Worm (Caenorhabditis elegans) whole organism, L4/young adult: ENCODE results near the gene btb-19.

Source experiments
- W03F9.2 ChIP-seq: fragments of 150-350 bp; optimal IDR thresholded peaks from 2 replicates; lab custom pipeline; 2014; ENCODE audit warnings: missing biosample characterization, missing genetic modification characterization
- dao-5 ChIP-seq: sonication (generic microtip); optimal IDR thresholded peaks from 2 replicates; lab custom pipeline; 2016; ENCODE audit warnings: missing genotype, missing genetic modification characterization, moderate library complexity, missing compliant biosample characterization
- him-1 ChIP-seq: sonication (generic microtip); optimal IDR thresholded peaks from 2 replicates; lab custom pipeline; 2016; ENCODE audit warnings: missing genotype, missing genetic modification reagents, missing genetic modification characterization, missing compliant biosample characterization

DNA sequence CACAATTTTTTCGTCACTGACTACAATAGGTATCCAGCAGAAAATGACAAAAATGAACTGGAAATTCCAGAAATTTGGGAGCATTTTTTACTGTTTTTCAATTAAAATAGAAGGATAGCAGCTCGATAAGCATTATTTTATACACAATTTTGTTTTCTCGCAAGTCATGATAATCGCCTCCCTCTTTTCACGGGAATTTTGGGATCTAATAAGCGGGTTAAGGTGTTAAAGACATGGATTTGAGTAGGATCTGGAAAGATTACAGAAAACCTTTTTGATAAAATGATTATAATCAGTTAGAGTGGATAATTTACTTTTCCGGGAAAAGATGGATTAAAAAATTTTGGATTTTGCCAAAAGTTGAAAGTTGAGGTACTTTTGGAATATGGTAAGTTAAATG, 26.8 kb upstream of the btb-19 start, which contains the start of gene gcy-29:
- no peak for TF ChIP-seq him-1
- no peak for TF ChIP-seq W03F9.2 (tag; lab: Kevin White, UChicago)
- TF ChIP-seq dao-5 (tag; lab: Kevin White, UChicago) = no peak
